Worm (Caenorhabditis elegans) whole organism, L3 larva: ENCODE measurements around the gene clec-128.

Experiments
- R02D3.7 ChIP-seq: fragments of 150-350 bp; optimal IDR thresholded peaks from 2 replicates; lab custom pipeline; 2014; ENCODE audit warnings: missing biosample characterization, missing genetic modification characterization
- elt-3 ChIP-seq, 3 experiments: fragments of 150-350 bp in 1 of 3; sonication (generic microtip) in 2 of 3; optimal IDR thresholded peaks; 2 replicates in 2 of 3; 4 replicates in 1 of 3; lab custom pipeline; 2014 to 2017; ENCODE audit warnings: missing biosample characterization in 3 of 3, missing genetic modification characterization in 3 of 3
- lin-15B ChIP-seq: fragments of 150-350 bp; optimal IDR thresholded peaks from 2 replicates; lab custom pipeline; 2014; ENCODE audit warnings: missing biosample characterization, missing genetic modification characterization
- mdl-1 ChIP-seq: fragments of 150-350 bp; optimal IDR thresholded peaks from 2 replicates; lab custom pipeline; 2014; ENCODE audit warnings: missing biosample characterization, missing genetic modification characterization
- nhr-28 ChIP-seq: fragments of 150-350 bp; optimal IDR thresholded peaks from 2 replicates; lab custom pipeline; 2014; ENCODE audit warnings: missing biosample characterization, missing genetic modification characterization
- nhr-76 ChIP-seq: fragments of 150-350 bp; sonication (generic microtip); optimal IDR thresholded peaks from 5 replicates; lab custom pipeline; 2014; ENCODE audit warnings: missing biosample characterization, missing genetic modification characterization
- tbx-2 ChIP-seq: sonication (generic microtip); optimal IDR thresholded peaks from 2 replicates; lab custom pipeline; 2016; ENCODE audit warnings: mild to moderate bottlenecking, missing genetic modification characterization, missing compliant biosample characterization
- unc-62 ChIP-seq: fragments of 150-350 bp; sonication (generic microtip); optimal IDR thresholded peaks from 4 replicates; lab custom pipeline; 2014; ENCODE audit warnings: missing biosample characterization, missing genetic modification reagents, missing genetic modification characterization

- TF ChIP-seq unc-62 = no peak
- TF ChIP-seq elt-3 (tag; optimal IDR thresholded peaks at IDR 0.05; lab: Kevin White, UChicago) = no peak
- no peak for TF ChIP-seq nhr-76 (tag; lab: Kevin White, UChicago)
- no peak for TF ChIP-seq nhr-28 (tag; lab: Kevin White, UChicago)
- no peak for TF ChIP-seq R02D3.7 (tag; lab: Kevin White, UChicago)
- TF ChIP-seq tbx-2 = no peak
- no peak for TF ChIP-seq lin-15B (tag; lab: Kevin White, UChicago)
- TF ChIP-seq mdl-1 (tag; lab: Kevin White, UChicago) = no peak
Measured at ce11 chrII:3550352-3550751, 20.5 kb downstream of the clec-128 start, which contains the start of gene W10G11.19.
